Fruit fly (Drosophila melanogaster) whole organism, wandering third instar larva: ENCODE measurements around the gene Ptp4E.

ENCODE experiments used
- Abd-B ChIP-seq: fragments of >200 bp; optimal IDR thresholded peaks from 2 replicates; lab custom pipeline; 2017; ENCODE audit warnings: missing biosample characterization, missing genetic modification characterization
- CG32264 ChIP-seq: fragments of 200-800 bp; sonication (Bioruptor generic); optimal IDR thresholded peaks from 2 replicates; lab custom pipeline; 2016; ENCODE audit warnings: missing biosample characterization, missing genetic modification characterization
- CG9705 ChIP-seq: fragments of 200-800 bp; sonication (Bioruptor generic); optimal IDR thresholded peaks from 2 replicates; lab custom pipeline; 2018; ENCODE audit warnings: missing biosample characterization, mild to moderate bottlenecking, missing genetic modification characterization
- Dfd ChIP-seq: fragments of >200 bp; optimal IDR thresholded peaks from 2 replicates; lab custom pipeline; 2017; ENCODE audit warnings: missing biosample characterization, missing genetic modification characterization
- Dif ChIP-seq: fragments of 200-275, 200-300 bp; sonication (Bioruptor generic); optimal IDR thresholded peaks from 2 replicates; lab custom pipeline; 2018; ENCODE audit warnings: missing biosample characterization, missing genetic modification characterization; ENCODE audit not compliant: partially characterized antibody
- GATAd ChIP-seq: sonication (Bioruptor generic); optimal IDR thresholded peaks from 2 replicates; lab custom pipeline; 2016; ENCODE audit warnings: missing biosample characterization, missing genetic modification characterization
- HLH106 ChIP-seq: fragments of 200-800 bp; optimal IDR thresholded peaks from 3 replicates; lab custom pipeline; 2019; ENCODE audit warnings: missing biosample characterization, mild to moderate bottlenecking, missing genetic modification characterization, moderate library complexity
- Hnf4 ChIP-seq: fragments of 200-800 bp; sonication (Bioruptor generic); optimal IDR thresholded peaks from 2 replicates; lab custom pipeline; 2016; ENCODE audit warnings: missing biosample characterization, mild to moderate bottlenecking, missing genetic modification characterization
- Hr78 ChIP-seq: fragments of >200 bp; optimal IDR thresholded peaks from 2 replicates; lab custom pipeline; 2017; ENCODE audit warnings: missing biosample characterization, missing genetic modification characterization
- Hr83 ChIP-seq: fragments of 200-300 bp; sonication (Bioruptor generic); optimal IDR thresholded peaks from 2 replicates; lab custom pipeline; 2016; ENCODE audit warnings: missing biosample characterization, mild to moderate bottlenecking, missing genetic modification characterization, moderate library complexity; ENCODE audit not compliant: poor library complexity, severe bottlenecking
- Jra ChIP-seq: sonication (Bioruptor generic); optimal IDR thresholded peaks from 2 replicates; lab custom pipeline; 2016; ENCODE audit warnings: missing biosample characterization, missing genetic modification characterization
- Mio ChIP-seq: sonication (Bioruptor generic); optimal IDR thresholded peaks from 2 replicates; lab custom pipeline; 2016; ENCODE audit warnings: missing biosample characterization, missing genetic modification characterization
- Myc ChIP-seq: fragments of >200 bp; optimal IDR thresholded peaks from 2 replicates; lab custom pipeline; 2017
- N ChIP-seq: fragments of >200 bp; optimal IDR thresholded peaks from 2 replicates; lab custom pipeline; 2018; ENCODE audit warnings: missing biosample characterization, missing external identifiers, missing genetic modification characterization
- OdsH ChIP-seq: fragments of 200-800 bp; sonication (Bioruptor generic); optimal IDR thresholded peaks from 2 replicates; lab custom pipeline; 2016; ENCODE audit warnings: missing biosample characterization, mild to moderate bottlenecking, missing genetic modification characterization
- Rel ChIP-seq, 2 experiments: fragments of 200-800 bp; sonication (Bioruptor generic) in 1 of 2; optimal IDR thresholded peaks; 2 replicates in 1 of 2; 3 replicates in 1 of 2; lab custom pipeline; 2016 to 2019; ENCODE audit warnings: mild to moderate bottlenecking in 2 of 2, missing biosample characterization in 2 of 2, missing genetic modification characterization in 2 of 2, moderate library complexity in 1 of 2
- Sp1 ChIP-seq: fragments of 200-800 bp; sonication (Bioruptor generic); optimal IDR thresholded peaks from 3 replicates; lab custom pipeline; 2019; ENCODE audit warnings: missing biosample characterization, mild to moderate bottlenecking, missing genetic modification characterization, moderate library complexity
- Vsx2 ChIP-seq: fragments of 200-300, 225-300 bp; sonication (Bioruptor generic); optimal IDR thresholded peaks from 2 replicates; lab custom pipeline; 2018; ENCODE audit warnings: missing biosample characterization, missing genetic modification characterization; ENCODE audit not compliant: partially characterized antibody
- br ChIP-seq: fragments of 200-800 bp; sonication (Bioruptor generic); optimal IDR thresholded peaks from 2 replicates; lab custom pipeline; 2016; ENCODE audit warnings: missing biosample characterization, missing genetic modification characterization
- brk ChIP-seq: fragments of 200-800 bp; sonication (Bioruptor generic); optimal IDR thresholded peaks from 2 replicates; lab custom pipeline; 2016; ENCODE audit warnings: missing biosample characterization, mild to moderate bottlenecking, missing genetic modification characterization
- dl ChIP-seq, 2 experiments: fragments of 175-275, 200-275 bp in 1 of 2; fragments of 200-275 bp in 1 of 2; sonication (Bioruptor generic); optimal IDR thresholded peaks; lab custom pipeline; 2018; ENCODE audit warnings: mild to moderate bottlenecking in 2 of 2, missing biosample characterization in 2 of 2, missing genetic modification characterization in 2 of 2, moderate library complexity in 2 of 2; ENCODE audit not compliant: partially characterized antibody in 2 of 2, insufficient read depth in 1 of 2
- dmrt93B ChIP-seq: fragments of 200-800 bp; sonication (Bioruptor generic); optimal IDR thresholded peaks from 2 replicates; lab custom pipeline; 2018; ENCODE audit warnings: missing biosample characterization, mild to moderate bottlenecking, missing genetic modification characterization
- dsf ChIP-seq: sonication (Bioruptor generic); optimal IDR thresholded peaks from 2 replicates; lab custom pipeline; 2016; ENCODE audit warnings: missing biosample characterization, missing genetic modification characterization, borderline replicate concordance
- ey ChIP-seq: fragments of 200-800 bp; sonication (Bioruptor generic); optimal IDR thresholded peaks from 2 replicates; lab custom pipeline; 2016; ENCODE audit warnings: missing biosample characterization, missing genetic modification characterization
- foxo ChIP-seq, 2 experiments: fragments of 200-800 bp; sonication (Bioruptor generic); optimal IDR thresholded peaks; 2 replicates in 1 of 2; 3 replicates in 1 of 2; lab custom pipeline; 2016 to 2017; ENCODE audit warnings: missing biosample characterization in 2 of 2, missing genetic modification characterization in 2 of 2
- fru ChIP-seq: fragments of 200-800 bp; sonication (Bioruptor generic); optimal IDR thresholded peaks from 3 replicates; lab custom pipeline; 2016; ENCODE audit warnings: missing biosample characterization, mild to moderate bottlenecking, missing genetic modification characterization
- h ChIP-seq: fragments of 200-800 bp; sonication (Bioruptor generic); optimal IDR thresholded peaks from 3 replicates; lab custom pipeline; 2016; ENCODE audit warnings: missing biosample characterization, mild to moderate bottlenecking, missing genetic modification characterization
- jim ChIP-seq: fragments of 175-275, 200-325 bp; sonication (Bioruptor generic); optimal IDR thresholded peaks from 2 replicates; lab custom pipeline; 2016; ENCODE audit warnings: missing biosample characterization, mild to moderate bottlenecking, missing genetic modification characterization
- lola ChIP-seq: fragments of >200 bp; optimal IDR thresholded peaks from 2 replicates; lab custom pipeline; 2017; ENCODE audit warnings: missing biosample characterization, missing genetic modification characterization
- pan ChIP-seq: fragments of >200 bp; optimal IDR thresholded peaks from 2 replicates; lab custom pipeline; 2017
- psq ChIP-seq: fragments of 200-800 bp; sonication (Bioruptor generic); optimal IDR thresholded peaks from 3 replicates; lab custom pipeline; 2017; ENCODE audit warnings: missing biosample characterization, mild to moderate bottlenecking, missing genetic modification characterization, moderate library complexity
- rgr ChIP-seq: fragments of 200-800 bp; sonication (Bioruptor generic); optimal IDR thresholded peaks from 3 replicates; lab custom pipeline; 2016; ENCODE audit warnings: missing biosample characterization, mild to moderate bottlenecking, missing genetic modification characterization
- sage ChIP-seq: fragments of 200-800 bp; sonication (Bioruptor generic); optimal IDR thresholded peaks from 2 replicates; lab custom pipeline; 2016; ENCODE audit warnings: missing biosample characterization, mild to moderate bottlenecking, missing genetic modification characterization
- sv ChIP-seq: fragments of 200-800 bp; sonication (Bioruptor generic); optimal IDR thresholded peaks from 3 replicates; lab custom pipeline; 2016; ENCODE audit warnings: missing biosample characterization, missing genetic modification characterization
- tai ChIP-seq: sonication (Bioruptor generic); optimal IDR thresholded peaks from 2 replicates; lab custom pipeline; 2016; ENCODE audit warnings: missing biosample characterization, missing genetic modification characterization
- woc ChIP-seq: sonication (Bioruptor generic); optimal IDR thresholded peaks from 2 replicates; lab custom pipeline; 2016; ENCODE audit warnings: missing biosample characterization, mild to moderate bottlenecking, missing genetic modification characterization

Gene Ptp4E

dm6 chrX:4919040-4919881, 19.7 kb upstream of the Ptp4E start:
- TF ChIP-seq rgr (GFP tag; lab: Kevin White, UChicago) (peak; percentile 73), woc (GFP tag; lab: Kevin White, UChicago) (peak; percentile 21), Vsx2 (GFP tag; lab: Kevin White, UChicago) (no peak), OdsH (GFP tag; lab: Kevin White, UChicago) (peak; percentile 70), fru (GFP tag; lab: Kevin White, UChicago) (peak; percentile 72), ey (GFP tag; lab: Kevin White, UChicago) (peak; percentile 78), Sp1 (GFP tag; lab: Kevin White, UChicago) (peak; percentile 11), psq (GFP tag; lab: Kevin White, UChicago) (peak; percentile 17), sv (GFP tag; lab: Kevin White, UChicago) (peak; percentile 67), Hnf4 (no peak), Abd-B (GFP tag; lab: Kevin White, UChicago) (no peak), br (GFP tag; lab: Kevin White, UChicago) (peak; percentile 65), Dfd (GFP tag; lab: Kevin White, UChicago) (no peak), CG32264 (no peak), h (peak; percentile 73), HLH106 (tag; lab: Kevin White, UChicago) (peak; percentile 56), foxo (GFP tag; optimal IDR thresholded peaks at IDR 0.05; lab: Kevin White, UChicago) (peak in 1 of 2 experiments; percentile 79)

dm6 chrX:4930100-4931010, 8.6 kb upstream of the Ptp4E start:
- TF ChIP-seq psq (GFP tag; lab: Kevin White, UChicago), result peak; percentile 54
- no peak for TF ChIP-seq brk
- TF ChIP-seq HLH106 (tag; lab: Kevin White, UChicago), result peak; percentile 18
- peak; percentile 34 for TF ChIP-seq CG32264
- peak; percentile 5 for TF ChIP-seq dmrt93B (GFP tag; lab: Kevin White, UChicago)
- TF ChIP-seq sv (GFP tag; lab: Kevin White, UChicago), result no peak
- TF ChIP-seq Hr83 (GFP tag; lab: Kevin White, UChicago), result peak; percentile 72
- TF ChIP-seq br (GFP tag; lab: Kevin White, UChicago), result peak; percentile 74
- peak in 1 of 2 experiments; percentile 23 for TF ChIP-seq dl (GFP tag; optimal IDR thresholded peaks at IDR 0.05; lab: Kevin White, UChicago; ENCODE audit: insufficient read depth in 1 of 2, partially characterized antibody in 2 of 2)
- TF ChIP-seq Dif (GFP tag; lab: Kevin White, UChicago), result peak; percentile 1
- TF ChIP-seq Vsx2 (GFP tag; lab: Kevin White, UChicago), result no peak
- TF ChIP-seq rgr (GFP tag; lab: Kevin White, UChicago), result peak; percentile 76
- peak; percentile 66 for TF ChIP-seq Hnf4
- peak; percentile 47 for TF ChIP-seq woc (GFP tag; lab: Kevin White, UChicago)
- peak; percentile 52 for TF ChIP-seq Jra (GFP tag; lab: Kevin White, UChicago)
- TF ChIP-seq Sp1 (GFP tag; lab: Kevin White, UChicago), result peak; percentile 33
- no peak for TF ChIP-seq dsf
- peak; percentile 61 for TF ChIP-seq OdsH (GFP tag; lab: Kevin White, UChicago)
- TF ChIP-seq foxo (GFP tag; optimal IDR thresholded peaks at IDR 0.05; lab: Kevin White, UChicago), result peak in 1 of 2 experiments; percentile 69
- peak; percentile 66 for TF ChIP-seq ey (GFP tag; lab: Kevin White, UChicago)
- TF ChIP-seq Myc (lab: Kevin White, UChicago), result peak; percentile 42
- TF ChIP-seq N (GFP tag; lab: Kevin White, UChicago), result peak; percentile 27
- TF ChIP-seq fru (GFP tag; lab: Kevin White, UChicago), result peak; percentile 62
- TF ChIP-seq h, result peak; percentile 84
- TF ChIP-seq Dfd (GFP tag; lab: Kevin White, UChicago), result no peak
- TF ChIP-seq, all 38 proteins: peak for 20

DNA sequence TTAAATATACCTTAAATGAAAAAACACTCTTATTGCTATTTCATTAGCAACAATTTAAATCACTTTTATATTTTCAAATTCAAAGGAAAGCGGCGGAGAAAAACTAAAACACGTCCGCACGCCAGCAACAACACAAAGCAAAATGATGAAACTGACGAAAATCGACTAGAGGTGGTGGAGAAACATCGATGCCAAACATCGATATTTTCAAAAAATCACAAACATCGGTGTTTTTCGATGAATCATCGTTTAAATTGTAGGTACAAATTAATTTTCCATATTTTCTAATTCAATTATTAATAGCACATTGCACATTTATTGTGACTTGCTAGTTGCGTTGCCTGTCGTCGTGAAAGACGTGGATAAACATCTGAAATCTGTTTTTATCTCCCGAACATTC, 7.9 kb upstream of the Ptp4E start:
- peak; percentile 17 for TF ChIP-seq Hr83 (GFP tag; lab: Kevin White, UChicago)
- TF ChIP-seq N (GFP tag; lab: Kevin White, UChicago), result no peak
- peak; percentile 12 for TF ChIP-seq brk
- TF ChIP-seq sage (GFP tag; lab: Kevin White, UChicago), result peak; percentile 37
- peak; percentile 24 for TF ChIP-seq tai (GFP tag; lab: Kevin White, UChicago)
- TF ChIP-seq CG9705 (GFP tag; lab: Kevin White, UChicago), result no peak
- TF ChIP-seq Dfd (GFP tag; lab: Kevin White, UChicago), result no peak
- TF ChIP-seq h, result no peak
- no peak for TF ChIP-seq foxo (GFP tag; optimal IDR thresholded peaks at IDR 0.05; lab: Kevin White, UChicago)
- TF ChIP-seq rgr (GFP tag; lab: Kevin White, UChicago), result no peak
- TF ChIP-seq Sp1 (GFP tag; lab: Kevin White, UChicago), result no peak
- no peak for TF ChIP-seq GATAd (GFP tag; lab: Kevin White, UChicago)
- TF ChIP-seq Jra (GFP tag; lab: Kevin White, UChicago), result no peak
- peak; percentile 5 for TF ChIP-seq woc (GFP tag; lab: Kevin White, UChicago)
- no peak for TF ChIP-seq Mio (GFP tag; lab: Kevin White, UChicago)
- no peak for TF ChIP-seq ey (GFP tag; lab: Kevin White, UChicago)
- TF ChIP-seq Hnf4, result peak; percentile 7
- no peak for TF ChIP-seq Hr78 (GFP tag; lab: Kevin White, UChicago)
- no peak for TF ChIP-seq Rel (GFP tag; optimal IDR thresholded peaks at IDR 0.05; lab: Kevin White, UChicago)
- TF ChIP-seq Rel (tag; optimal IDR thresholded peaks at IDR 0.05; lab: Kevin White, UChicago), result no peak
- TF ChIP-seq lola (GFP tag; lab: Kevin White, UChicago), result no peak
- TF ChIP-seq CG32264, result no peak
- TF ChIP-seq dmrt93B (GFP tag; lab: Kevin White, UChicago), result no peak
- TF ChIP-seq HLH106 (tag; lab: Kevin White, UChicago), result no peak
- TF ChIP-seq jim (GFP tag; lab: Kevin White, UChicago), result no peak
- no peak for TF ChIP-seq dl (GFP tag; optimal IDR thresholded peaks at IDR 0.05; lab: Kevin White, UChicago; ENCODE audit: insufficient read depth in 1 of 2, partially characterized antibody in 2 of 2)
- no peak for TF ChIP-seq pan (lab: Kevin White, UChicago)
- no peak for TF ChIP-seq Dif (GFP tag; lab: Kevin White, UChicago)
